Fruit fly (Drosophila melanogaster): ENCODE results near the gene sba.
A peak's percentile ranks its signal among the peaks of the same experiment; 100 is the strongest.

sba gene

dm6 chr3R:23933684-23934575, 11.2 kb upstream of the sba start, which contains the start of gene CG5854 (continued):
- 0 out of 2 replicates have a peak, but pooled peaks have one; percentile 43 for TF ChIP-seq CG11696 (GFP tag; IDR thresholded peaks at IDR 0.05)
- TF ChIP-seq ewg (GFP tag; optimal IDR thresholded peaks at IDR 0.05) = peak; percentile 73
- TF ChIP-seq Stat92E (GFP tag; optimal IDR thresholded peaks at IDR 0.05) = peak in 1 of 3 experiments; percentile 74
- TF ChIP-seq Six4 (GFP tag; optimal IDR thresholded peaks at IDR 0.05) = peak; percentile 68
- TF ChIP-seq gce (GFP tag; IDR thresholded peaks at IDR 0.05) = peak; percentile 75
- peak; percentile 68 for TF ChIP-seq Atf-2 (GFP tag; optimal IDR thresholded peaks at IDR 0.05)
- peak; percentile 90 to 98 for TF ChIP-seq bsh (GFP tag; optimal IDR thresholded peaks at IDR 0.05)
- no peak for TF ChIP-seq HmgD (GFP tag; optimal IDR thresholded peaks at IDR 0.05)
- peak; percentile 52 for TF ChIP-seq BEAF-32 (GFP tag; optimal IDR thresholded peaks at IDR 0.05)
- peak; percentile 72; the same call in 1 of the 2 replicates for TF ChIP-seq Nf-YA (GFP tag; IDR thresholded peaks at IDR 0.05)
- peak; percentile 53 for TF ChIP-seq CG9727 (GFP tag; optimal IDR thresholded peaks at IDR 0.05)
- TF ChIP-seq luna (GFP tag; optimal IDR thresholded peaks at IDR 0.05) = peak; percentile 50
- peak; percentile 65 for TF ChIP-seq CG10462 (GFP tag; optimal IDR thresholded peaks at IDR 0.05)
- TF ChIP-seq Antp (GFP tag; optimal IDR thresholded peaks at IDR 0.05) = peak; percentile 74
- TF ChIP-seq CG6272 (GFP tag; IDR thresholded peaks at IDR 0.05) = 0 out of 2 replicates have a peak, but pooled peaks have one; percentile 42
- TF ChIP-seq Doc2 (GFP tag; IDR thresholded peaks at IDR 0.05) = no peak
- TF ChIP-seq CG8924 (tag; optimal IDR thresholded peaks at IDR 0.05) = peak; percentile 73
- peak; percentile 59 for TF ChIP-seq CG17829 (tag; optimal IDR thresholded peaks at IDR 0.05)
- no peak for TF ChIP-seq CG34224 (GFP tag; IDR thresholded peaks at IDR 0.05; ENCODE audit: partially characterized antibody)
- TF ChIP-seq CG32532 (GFP tag; IDR thresholded peaks at IDR 0.05) = peak; percentile 82
- TF ChIP-seq sob (GFP tag; IDR thresholded peaks at IDR 0.05) = peak; percentile 67
- TF ChIP-seq tup (GFP tag; optimal IDR thresholded peaks at IDR 0.05) = peak; percentile 62
- TF ChIP-seq Deaf1 (tag; optimal IDR thresholded peaks at IDR 0.05) = peak; percentile 18
- TF ChIP-seq CG2712 (tag; optimal IDR thresholded peaks at IDR 0.05) = peak; percentile 75
- 0 out of 3 replicates have a peak, but pooled peaks have one; percentile 53 for TF ChIP-seq CG11093 (GFP tag; IDR thresholded peaks at IDR 0.05)
- peak; percentile 1 for TF ChIP-seq vfl (GFP tag; optimal IDR thresholded peaks at IDR 0.05)
- TF ChIP-seq pan (optimal IDR thresholded peaks at IDR 0.05) = no peak
- TF ChIP-seq pan (GFP tag; optimal IDR thresholded peaks at IDR 0.05 in 1 of 2, IDR thresholded peaks at IDR 0.05 in 1 of 2) = peak in 1 of 2 experiments; percentile 83
- TF ChIP-seq cwo (GFP tag; optimal IDR thresholded peaks at IDR 0.05) = peak; percentile 68
- no peak; the same call in 1 of the 2 replicates for TF ChIP-seq Ravus (GFP tag; IDR thresholded peaks at IDR 0.05)
- peak; percentile 86 for TF ChIP-seq CG18599 (GFP tag; optimal IDR thresholded peaks at IDR 0.05)
- TF ChIP-seq Bdp1 (GFP tag; optimal IDR thresholded peaks at IDR 0.05) = no peak
- peak; percentile 29 for TF ChIP-seq sug (tag; optimal IDR thresholded peaks at IDR 0.05)
- peak; percentile 52 for TF ChIP-seq Sox100B (GFP tag; optimal IDR thresholded peaks at IDR 0.05)
- TF ChIP-seq Camta (GFP tag; optimal IDR thresholded peaks at IDR 0.05) = peak; percentile 68
- TF ChIP-seq sna (GFP tag; IDR thresholded peaks at IDR 0.05; ENCODE audit: partially characterized antibody) = no peak; the same call in 1 of the 2 replicates
- no peak for TF ChIP-seq CG7271 (tag; optimal IDR thresholded peaks at IDR 0.05)
- TF ChIP-seq cas (GFP tag; IDR thresholded peaks at IDR 0.05) = no peak
- no peak for TF ChIP-seq Hr39 (optimal IDR thresholded peaks at IDR 0.05)
- TF ChIP-seq rib (GFP tag; IDR thresholded peaks at IDR 0.05) = no peak
- TF ChIP-seq CG5953 (GFP tag; IDR thresholded peaks at IDR 0.05) = 0 out of 2 replicates have a peak, but pooled peaks have one; percentile 48
- peak; percentile 29 for TF ChIP-seq gcm2 (GFP tag; optimal IDR thresholded peaks at IDR 0.05)
- TF ChIP-seq CG2202 (tag; optimal IDR thresholded peaks at IDR 0.05) = peak; percentile 56
- TF ChIP-seq CG17612 (GFP tag; IDR thresholded peaks at IDR 0.05) = no peak
- peak; percentile 37; the same call in 1 of the 2 replicates for TF ChIP-seq CG32772 (GFP tag; IDR thresholded peaks at IDR 0.05)
- TF ChIP-seq Drgx (GFP tag; IDR thresholded peaks at IDR 0.05) = peak; percentile 98
- peak; percentile 27 for TF ChIP-seq CG12744 (GFP tag; optimal IDR thresholded peaks at IDR 0.05)
- TF ChIP-seq CG7745 (tag; optimal IDR thresholded peaks at IDR 0.05) = no peak

All from whole organism, embryonic.